Worm (Caenorhabditis elegans) whole organism, mixed stage, embryonic: ENCODE results near the gene dhs-16.
A peak's percentile ranks its signal among the peaks of the same experiment; 100 is the strongest.

Experiments
- M03D4.4 ChIP-seq: sonication (generic microtip); optimal IDR thresholded peaks from 2 replicates; lab custom pipeline; 2017; ENCODE audit warnings: mild to moderate bottlenecking, missing genetic modification characterization, missing compliant biosample characterization
- bed-3 ChIP-seq: fragments of 200-800 bp; sonication (Bioruptor generic); optimal IDR thresholded peaks from 3 replicates; lab custom pipeline; 2018; ENCODE audit warnings: mild to moderate bottlenecking, missing genetic modification characterization, moderate library complexity, missing compliant biosample characterization
- blmp-1 ChIP-seq: fragments of 150-350 bp; optimal IDR thresholded peaks from 2 replicates; lab custom pipeline; 2014; ENCODE audit warnings: missing biosample characterization, missing genetic modification characterization
- ceh-39 ChIP-seq: fragments of 150-350 bp; optimal IDR thresholded peaks from 2 replicates; lab custom pipeline; 2014; ENCODE audit warnings: missing biosample characterization, missing genetic modification characterization
- ceh-83 ChIP-seq: fragments of 200-800 bp; sonication (Bioruptor generic); optimal IDR thresholded peaks from 2 replicates; lab custom pipeline; 2018; ENCODE audit warnings: mild to moderate bottlenecking, missing genetic modification characterization, missing compliant biosample characterization
- ces-1 ChIP-seq: fragments of 150-350 bp; optimal IDR thresholded peaks from 2 replicates; lab custom pipeline; 2014; ENCODE audit warnings: missing biosample characterization, missing genetic modification reagents, missing genetic modification characterization
- cnd-1 ChIP-seq: fragments of 200-800 bp; sonication (Bioruptor generic); optimal IDR thresholded peaks from 2 replicates; lab custom pipeline; 2018; ENCODE audit warnings: mild to moderate bottlenecking, missing genetic modification characterization, missing compliant biosample characterization
- elt-1 ChIP-seq: sonication (generic microtip); optimal IDR thresholded peaks from 2 replicates; lab custom pipeline; 2017; ENCODE audit warnings: missing genetic modification characterization, mild to moderate bottlenecking, missing compliant biosample characterization, antibody characterized with exemption, moderate library complexity, borderline replicate concordance; ENCODE audit not compliant: insufficient read depth
- elt-3 ChIP-seq: fragments of 150-350 bp; optimal IDR thresholded peaks from 2 replicates; lab custom pipeline; 2014; ENCODE audit warnings: missing biosample characterization, missing genetic modification characterization
- flh-1 ChIP-seq: fragments of 200-800 bp; sonication (Bioruptor generic); optimal IDR thresholded peaks from 2 replicates; lab custom pipeline; 2018; ENCODE audit warnings: mild to moderate bottlenecking, missing genetic modification characterization, moderate library complexity, missing compliant biosample characterization
- ham-2 ChIP-seq: fragments of 200-800 bp; sonication (Bioruptor generic); optimal IDR thresholded peaks from 2 replicates; lab custom pipeline; 2018; ENCODE audit warnings: mild to moderate bottlenecking, missing genetic modification characterization, missing compliant biosample characterization
- hlh-1 ChIP-seq: fragments of 150-350 bp; optimal IDR thresholded peaks from 2 replicates; lab custom pipeline; 2014; ENCODE audit warnings: missing biosample characterization, missing genetic modification reagents, missing genetic modification characterization
- lin-13 ChIP-seq: fragments of 150-350 bp; optimal IDR thresholded peaks from 2 replicates; lab custom pipeline; 2014; ENCODE audit warnings: missing biosample characterization, missing genetic modification characterization
- lin-32 ChIP-seq: fragments of 200-800 bp; sonication (Bioruptor generic); optimal IDR thresholded peaks from 2 replicates; lab custom pipeline; 2018; ENCODE audit warnings: mild to moderate bottlenecking, missing genetic modification characterization, missing compliant biosample characterization
- lsy-2 ChIP-seq: fragments of 150-350 bp; optimal IDR thresholded peaks from 2 replicates; lab custom pipeline; 2014; ENCODE audit warnings: missing biosample characterization, missing genetic modification characterization
- mab-5 ChIP-seq: fragments of 150-350 bp; optimal IDR thresholded peaks from 2 replicates; lab custom pipeline; 2014; ENCODE audit warnings: missing biosample characterization, missing genetic modification characterization
- mep-1 ChIP-seq: fragments of 150-350 bp; optimal IDR thresholded peaks from 2 replicates; lab custom pipeline; 2017; ENCODE audit warnings: missing biosample characterization, missing genetic modification reagents, missing genetic modification characterization, inconsistent platforms
- mls-2 ChIP-seq: sonication (generic microtip); optimal IDR thresholded peaks from 2 replicates; lab custom pipeline; 2016; ENCODE audit warnings: mild to moderate bottlenecking, missing genetic modification characterization, moderate library complexity, missing compliant biosample characterization
- nhr-2 ChIP-seq: fragments of 150-350 bp; optimal IDR thresholded peaks from 2 replicates; lab custom pipeline; 2014; ENCODE audit warnings: missing biosample characterization, missing genetic modification characterization
- nhr-237 ChIP-seq: fragments of 150-350 bp; optimal IDR thresholded peaks from 2 replicates; lab custom pipeline; 2014; ENCODE audit warnings: missing biosample characterization, missing genetic modification characterization
- nhr-28 ChIP-seq: fragments of 150-350 bp; optimal IDR thresholded peaks from 2 replicates; lab custom pipeline; 2014; ENCODE audit warnings: missing biosample characterization, missing genetic modification characterization
- nhr-76 ChIP-seq: sonication (generic microtip); optimal IDR thresholded peaks from 2 replicates; lab custom pipeline; 2017; ENCODE audit warnings: missing biosample characterization, missing genetic modification characterization
- pha-4 ChIP-seq: fragments of 150-350 bp; optimal IDR thresholded peaks from 2 replicates; lab custom pipeline; 2018; ENCODE audit warnings: missing biosample characterization, missing genetic modification reagents, missing genetic modification characterization
- snpc-4 ChIP-seq: fragments of 150-350 bp; optimal IDR thresholded peaks from 2 replicates; lab custom pipeline; 2014; ENCODE audit warnings: missing biosample characterization, missing genetic modification characterization
- sptf-1 ChIP-seq: sonication (generic microtip); optimal IDR thresholded peaks from 2 replicates; lab custom pipeline; 2017; ENCODE audit warnings: mild to moderate bottlenecking, missing genetic modification characterization, moderate library complexity, missing compliant biosample characterization
- tbx-8 ChIP-seq: fragments of 200-800 bp; sonication (Bioruptor generic); optimal IDR thresholded peaks from 2 replicates; lab custom pipeline; 2018; ENCODE audit warnings: mild to moderate bottlenecking, missing genetic modification characterization, moderate library complexity, missing compliant biosample characterization
- unc-120 ChIP-seq: sonication (generic microtip); optimal IDR thresholded peaks from 2 replicates; lab custom pipeline; 2017; ENCODE audit warnings: missing genetic modification characterization, missing compliant biosample characterization; ENCODE audit not compliant: poor library complexity, severe bottlenecking
- unc-39 ChIP-seq: fragments of 150-350 bp; optimal IDR thresholded peaks from 2 replicates; lab custom pipeline; 2014; ENCODE audit warnings: missing biosample characterization, missing genetic modification characterization
- unc-62 ChIP-seq: fragments of 150-350 bp; optimal IDR thresholded peaks from 2 replicates; lab custom pipeline; 2014; ENCODE audit warnings: missing biosample characterization, missing genetic modification reagents, missing genetic modification characterization
- ztf-11 ChIP-seq: fragments of 150-350 bp; optimal IDR thresholded peaks from 2 replicates; lab custom pipeline; 2014; ENCODE audit warnings: missing biosample characterization, missing genetic modification characterization

Gene dhs-16

ce11 chrV:5995598-5995997 lies 12.1 kb downstream of the dhs-16 start:
- peak; percentile 97 for TF ChIP-seq hlh-1 (tag; lab: Kevin White, UChicago)
- TF ChIP-seq unc-62 (GFP tag; lab: Kevin White, UChicago) = peak; percentile 95
- TF ChIP-seq bed-3 (GFP tag; lab: Kevin White, UChicago) = no peak
- TF ChIP-seq cnd-1 (tag; lab: Kevin White, UChicago) = peak; percentile 44
- TF ChIP-seq nhr-237 (tag; lab: Kevin White, UChicago) = no peak
- peak; percentile 52 for TF ChIP-seq mab-5 (tag; lab: Kevin White, UChicago)
- no peak for TF ChIP-seq lin-32 (GFP tag; lab: Kevin White, UChicago)
- TF ChIP-seq sptf-1 = no peak
- TF ChIP-seq unc-120 (tag; lab: Kevin White, UChicago) = peak; percentile 4
- no peak for TF ChIP-seq nhr-2 (tag; lab: Kevin White, UChicago)
- TF ChIP-seq ceh-39 = no peak

ce11 chrV:5996114-5996513 lies 12.6 kb downstream of the dhs-16 start, which contains the start of gene cpg-4:
cpg-4 (plus strand) TSS chrV:5996416.
- no peak for TF ChIP-seq elt-1 (tag; lab: Kevin White, UChicago)
- TF ChIP-seq cnd-1 (tag; lab: Kevin White, UChicago) = no peak
- TF ChIP-seq nhr-2 (tag; lab: Kevin White, UChicago) = no peak
- TF ChIP-seq ztf-11 (tag; lab: Kevin White, UChicago) = no peak
- no peak for TF ChIP-seq ham-2
- TF ChIP-seq tbx-8 (GFP tag; lab: Kevin White, UChicago) = no peak
- no peak for TF ChIP-seq ceh-39
- TF ChIP-seq flh-1 = no peak
- no peak for TF ChIP-seq mab-5 (tag; lab: Kevin White, UChicago)
- no peak for TF ChIP-seq pha-4 (tag; lab: Kevin White, UChicago)
- no peak for TF ChIP-seq unc-39
- no peak for TF ChIP-seq sptf-1
- TF ChIP-seq unc-120 (tag; lab: Kevin White, UChicago) = no peak
- no peak for TF ChIP-seq ces-1 (GFP tag; lab: Kevin White, UChicago)

DNA sequence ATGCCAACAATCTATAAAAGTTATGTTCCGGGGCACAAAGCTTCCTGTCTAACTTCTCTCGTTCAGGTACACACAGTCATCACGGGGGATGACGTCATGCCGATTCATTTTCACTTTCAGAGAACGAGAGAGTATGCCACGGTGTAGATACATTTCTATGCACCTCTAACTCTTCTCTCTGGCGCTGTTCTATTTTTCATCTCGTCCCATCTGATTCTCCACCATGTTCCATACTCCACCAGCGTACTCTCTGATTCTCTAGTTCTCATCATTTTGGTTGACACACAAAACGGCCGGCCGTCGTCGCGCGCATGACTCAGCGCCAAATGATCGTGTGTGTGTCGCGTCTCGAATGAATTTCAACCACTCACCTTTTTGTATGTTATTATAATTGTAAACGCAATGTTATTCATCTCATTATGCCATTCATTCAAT lies 16.8 kb downstream of the dhs-16 start:
- TF ChIP-seq lsy-2 (tag; lab: Kevin White, UChicago) (peak; percentile 14), mep-1 (tag; lab: Kevin White, UChicago) (peak; percentile 49), nhr-237 (tag; lab: Kevin White, UChicago) (peak; percentile 76), lin-13 (tag; lab: Kevin White, UChicago) (no peak), ham-2 (peak; percentile 27), ces-1 (GFP tag; lab: Kevin White, UChicago) (peak; percentile 45), unc-120 (tag; lab: Kevin White, UChicago) (peak; percentile 41), unc-62 (GFP tag; lab: Kevin White, UChicago) (peak; percentile 48), pha-4 (tag; lab: Kevin White, UChicago) (peak; percentile 73), snpc-4 (tag; lab: Kevin White, UChicago) (no peak), bed-3 (GFP tag; lab: Kevin White, UChicago) (no peak), elt-3 (tag; lab: Kevin White, UChicago) (peak; percentile 64), blmp-1 (tag; lab: Kevin White, UChicago) (peak; percentile 93)

DNA sequence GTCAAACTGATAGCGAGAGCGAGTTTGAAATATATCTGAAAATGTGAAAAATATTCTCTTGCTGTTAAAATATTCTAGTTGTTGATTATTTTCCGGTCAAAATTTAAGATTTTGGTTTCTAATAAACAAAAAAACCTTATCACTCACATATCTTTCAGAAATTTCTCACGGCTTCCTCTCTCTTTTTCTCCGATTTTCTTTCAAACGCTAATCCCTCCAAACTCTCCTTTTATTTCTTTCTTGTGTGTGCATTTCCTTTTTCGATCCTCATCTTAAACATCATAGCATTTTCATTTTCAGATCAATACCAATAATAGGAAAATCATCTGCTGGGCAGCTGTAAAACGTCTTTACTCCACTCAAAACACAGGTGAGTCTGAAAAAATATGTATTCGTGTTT lies 19.8 kb downstream of the dhs-16 start, which contains the start of gene fos-1:
TSS of gene fos-1 (plus strand) at position 301 of the 400 bp plus-strand sequence.
- TF ChIP-seq nhr-237 (tag; lab: Kevin White, UChicago) (no peak), ham-2 (no peak), nhr-28 (tag; lab: Kevin White, UChicago) (no peak)

ce11 chrV:6007927-6008326 lies 24.4 kb downstream of the dhs-16 start:
- TF ChIP-seq mab-5 (tag; lab: Kevin White, UChicago) (no peak), lin-13 (tag; lab: Kevin White, UChicago) (no peak), tbx-8 (GFP tag; lab: Kevin White, UChicago) (no peak), bed-3 (GFP tag; lab: Kevin White, UChicago) (no peak), M03D4.4 (no peak)
- TF ChIP-seq, all 35 proteins: peak for 0

ce11 chrV:6010642-6011041 lies 27.1 kb downstream of the dhs-16 start:
- TF ChIP-seq bed-3 (GFP tag; lab: Kevin White, UChicago) (no peak), snpc-4 (tag; lab: Kevin White, UChicago) (no peak), ztf-11 (tag; lab: Kevin White, UChicago) (no peak), sptf-1 (no peak), elt-3 (tag; lab: Kevin White, UChicago) (no peak), lsy-2 (tag; lab: Kevin White, UChicago) (no peak), mab-5 (tag; lab: Kevin White, UChicago) (no peak), ceh-39 (no peak), ceh-83 (no peak), ces-1 (GFP tag; lab: Kevin White, UChicago) (no peak), mls-2 (tag; lab: Kevin White, UChicago) (no peak), nhr-76 (no peak), hlh-1 (tag; lab: Kevin White, UChicago) (no peak), cnd-1 (tag; lab: Kevin White, UChicago) (no peak)
